Fruit fly (Drosophila melanogaster): ENCODE data around the gene pn.

Gene pn

DNA sequence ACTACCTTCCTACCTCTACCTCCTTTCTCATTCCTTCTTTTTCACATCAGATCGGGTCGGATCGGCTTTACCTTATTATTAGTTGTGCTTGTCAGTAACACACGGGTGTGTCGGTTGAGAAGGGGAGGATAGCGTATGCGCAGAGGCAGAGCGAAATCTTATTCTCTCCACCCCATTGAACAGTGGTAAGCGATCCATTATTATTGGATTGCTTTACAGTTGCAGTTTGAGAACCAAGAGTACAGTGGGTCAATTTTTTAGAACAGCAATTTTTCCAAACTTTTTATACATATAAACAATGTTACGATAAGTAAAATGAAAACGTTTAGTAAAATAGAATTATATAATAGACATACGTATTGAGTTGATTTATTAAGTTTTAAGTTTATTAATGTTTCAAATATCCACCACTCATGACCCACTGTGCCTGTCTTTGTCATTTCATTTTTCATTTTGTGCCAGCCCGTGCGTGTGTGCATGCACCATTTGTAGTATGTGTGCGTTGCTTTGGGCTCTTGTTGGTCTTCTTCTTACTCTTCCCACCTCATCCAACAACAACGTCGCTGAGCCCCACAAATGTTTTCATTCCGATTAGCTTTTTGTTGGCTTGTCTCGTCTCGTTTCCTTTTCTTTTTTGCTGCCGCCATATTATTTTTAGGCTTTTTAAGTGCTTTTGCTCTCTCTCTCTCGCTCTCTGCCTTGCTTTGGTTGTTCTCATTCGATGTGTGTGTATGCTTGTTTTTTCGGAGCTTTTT is 43.2 kb upstream of the pn start (continued):
- peak in 1 of 2 experiments; percentile 67 for TF ChIP-seq Hr78 (GFP tag; optimal IDR thresholded peaks at IDR 0.05)
- peak; percentile 78 for TF ChIP-seq NK7.1 (GFP tag; optimal IDR thresholded peaks at IDR 0.05)
- peak; percentile 98 for TF ChIP-seq ranshi (GFP tag; IDR thresholded peaks at IDR 0.05)
- TF ChIP-seq HHEX (GFP tag; optimal IDR thresholded peaks at IDR 0.05), result peak; percentile 99
- TF ChIP-seq CG6813 (GFP tag; optimal IDR thresholded peaks at IDR 0.05), result peak; percentile 99
- peak; percentile 99 for TF ChIP-seq sisA (GFP tag; IDR thresholded peaks at IDR 0.05)
- TF ChIP-seq D19B (GFP tag; optimal IDR thresholded peaks at IDR 0.05), result peak; percentile 86
- TF ChIP-seq CG18262 (tag; optimal IDR thresholded peaks at IDR 0.05), result peak; percentile 99
- TF ChIP-seq org-1 (GFP tag; optimal IDR thresholded peaks at IDR 0.05), result peak; percentile 98
- TF ChIP-seq cwo (GFP tag; optimal IDR thresholded peaks at IDR 0.05), result peak; percentile 98
- TF ChIP-seq pros (GFP tag; optimal IDR thresholded peaks at IDR 0.05), result peak; percentile 99
- peak; percentile 99 for TF ChIP-seq ac (GFP tag; optimal IDR thresholded peaks at IDR 0.05)
- TF ChIP-seq sima (GFP tag; optimal IDR thresholded peaks at IDR 0.05), result peak; percentile 89
- peak; percentile 61 for TF ChIP-seq ato (GFP tag; IDR thresholded peaks at IDR 0.05; ENCODE audit: partially characterized antibody)
- peak; percentile 99 for TF ChIP-seq zfh1 (GFP tag; IDR thresholded peaks at IDR 0.05)
- no peak for TF ChIP-seq HLHmδ (GFP tag; optimal IDR thresholded peaks at IDR 0.05)
- TF ChIP-seq pnt (GFP tag; optimal IDR thresholded peaks at IDR 0.05), result peak; percentile 89
- TF ChIP-seq trh (GFP tag; optimal IDR thresholded peaks at IDR 0.05), result peak; percentile 97
- peak; percentile 98 for TF ChIP-seq Aef1 (GFP tag; IDR thresholded peaks at IDR 0.05)
- peak; percentile 72 for TF ChIP-seq btn (GFP tag; optimal IDR thresholded peaks at IDR 0.05)
- TF ChIP-seq CG7839 (tag; optimal IDR thresholded peaks at IDR 0.05), result peak; percentile 99
- no peak for TF ChIP-seq Dfd (GFP tag; optimal IDR thresholded peaks at IDR 0.05)
- peak; percentile 96 for TF ChIP-seq CG4854 (GFP tag; optimal IDR thresholded peaks at IDR 0.05)
- peak; percentile 99 for TF ChIP-seq CrebB (tag; optimal IDR thresholded peaks at IDR 0.05)
- TF ChIP-seq gem (tag; optimal IDR thresholded peaks at IDR 0.05), result peak; percentile 100
- no peak for TF ChIP-seq CG1832 (GFP tag; optimal IDR thresholded peaks at IDR 0.05)
- TF ChIP-seq phol (tag; optimal IDR thresholded peaks at IDR 0.05), result peak; percentile 99
- TF ChIP-seq ro (GFP tag; IDR thresholded peaks at IDR 0.05), result peak; percentile 96
- peak; percentile 98 for TF ChIP-seq CG2889 (GFP tag; IDR thresholded peaks at IDR 0.05)
- no peak for TF ChIP-seq sc (optimal IDR thresholded peaks at IDR 0.05)
- TF ChIP-seq sc (GFP tag; optimal IDR thresholded peaks at IDR 0.05), result peak; percentile 98
- TF ChIP-seq otp (GFP tag; IDR thresholded peaks at IDR 0.05), result peak; percentile 97
- TF ChIP-seq NC2α (GFP tag; optimal IDR thresholded peaks at IDR 0.05), result peak; percentile 87

DNA sequence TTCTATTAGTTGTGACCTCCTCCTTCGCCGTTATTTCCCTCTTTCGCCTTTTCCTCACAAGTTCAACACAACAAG is 42.8 kb upstream of the pn start, which contains the start of gene ph-p:
TSS of gene ph-p (minus strand) at position 30 of the 75 bp plus-strand sequence.
- TF ChIP-seq bcd (GFP tag; optimal IDR thresholded peaks at IDR 0.05) (no peak), chinmo (GFP tag; IDR thresholded peaks at IDR 0.05; ENCODE audit: partially characterized antibody) (0 out of 4 replicates have a peak, but pooled peaks have one; percentile 48)

DNA sequence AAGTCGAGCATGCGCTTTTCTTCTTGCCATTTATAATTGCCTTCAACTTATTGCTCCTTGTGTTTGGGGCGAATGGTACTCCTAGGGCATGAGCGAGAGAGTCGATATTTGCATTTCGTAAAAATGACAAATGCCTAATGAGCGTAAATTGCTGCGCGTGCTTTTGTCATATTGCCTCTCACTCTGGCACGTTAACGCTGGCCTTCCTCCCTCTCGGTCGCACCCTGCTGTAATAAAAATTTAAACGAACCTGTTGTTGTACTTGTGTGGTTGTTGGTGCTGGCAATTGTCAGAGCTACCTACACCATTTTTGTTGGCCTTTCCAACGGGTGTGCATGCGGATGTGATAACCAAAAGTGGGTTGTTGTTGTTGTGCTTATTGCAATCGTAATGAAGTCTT is 42.6 kb upstream of the pn start:
- no peak for TF ChIP-seq CG17359 (tag; optimal IDR thresholded peaks at IDR 0.05)
- no peak for TF ChIP-seq slbo (GFP tag; IDR thresholded peaks at IDR 0.05)
- no peak for TF ChIP-seq CG2712 (tag; optimal IDR thresholded peaks at IDR 0.05)
- TF ChIP-seq CG18011 (GFP tag; optimal IDR thresholded peaks at IDR 0.05), result no peak
- no peak for TF ChIP-seq dm (GFP tag; optimal IDR thresholded peaks at IDR 0.05)
- peak; percentile 51 for TF ChIP-seq CG10321 (GFP tag; IDR thresholded peaks at IDR 0.05)
- no peak for TF ChIP-seq CG12155 (GFP tag; optimal IDR thresholded peaks at IDR 0.05)
- no peak for TF ChIP-seq CG6791 (GFP tag; IDR thresholded peaks at IDR 0.05; ENCODE audit: partially characterized antibody)
- no peak for TF ChIP-seq CG7556 (GFP tag; optimal IDR thresholded peaks at IDR 0.05)
- no peak for TF ChIP-seq Side (GFP tag; optimal IDR thresholded peaks at IDR 0.05)
- peak in 1 of 2 experiments; percentile 22 for TF ChIP-seq Hr51 (GFP tag; optimal IDR thresholded peaks at IDR 0.05)
- no peak for TF ChIP-seq CG2678 (tag; optimal IDR thresholded peaks at IDR 0.05)
- no peak for TF ChIP-seq Bteb2 (GFP tag; optimal IDR thresholded peaks at IDR 0.05)
- TF ChIP-seq CG10274 (GFP tag; optimal IDR thresholded peaks at IDR 0.05), result no peak
- TF ChIP-seq sc (optimal IDR thresholded peaks at IDR 0.05), result no peak
- no peak for TF ChIP-seq sc (GFP tag; optimal IDR thresholded peaks at IDR 0.05)
